Worm (Caenorhabditis elegans) whole organism, L2 larva: Measurements from ENCODE around the gene paf-2.

Experiments used
- aly-2 ChIP-seq: fragments of 150-350 bp; optimal IDR thresholded peaks from 2 replicates; lab custom pipeline; 2014; ENCODE audit warnings: missing biosample characterization, missing genetic modification characterization
- skn-1 ChIP-seq: sonication (generic microtip); optimal IDR thresholded peaks from 2 replicates; lab custom pipeline; 2017; ENCODE audit warnings: missing biosample characterization, missing genetic modification characterization

DNA sequence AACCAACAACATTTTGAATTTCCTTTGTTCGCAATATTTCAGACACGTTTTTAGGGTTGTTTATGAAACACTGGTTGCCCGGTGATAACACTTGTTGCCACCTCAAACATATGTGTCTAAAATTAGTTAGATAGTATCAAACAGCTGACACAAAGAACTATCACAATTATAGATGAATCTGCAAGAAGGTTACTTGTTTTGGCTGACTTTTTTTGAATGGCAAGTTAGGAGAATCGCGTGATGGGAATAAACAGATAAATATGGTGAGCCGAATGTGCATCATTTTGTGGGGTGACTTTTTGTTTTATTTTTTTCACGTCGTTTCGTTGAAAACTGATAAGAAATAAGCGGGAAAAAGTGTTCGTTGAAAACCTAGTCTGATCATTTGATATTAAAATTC is 52.4 kb downstream of the paf-2 start:
- TF ChIP-seq skn-1 (tag; lab: Kevin White, UChicago), result no peak
- no peak for TF ChIP-seq aly-2
